Worm (Caenorhabditis elegans) whole organism, early embryonic: Measurements from ENCODE around the gene B0001.8.

ENCODE experiments used
- B0310.2 ChIP-seq: sonication (generic microtip); optimal IDR thresholded peaks from 2 replicates; lab custom pipeline; 2016; ENCODE audit warnings: mild to moderate bottlenecking, missing genetic modification characterization, missing compliant biosample characterization
- F13C5.2 ChIP-seq: sonication (generic microtip); optimal IDR thresholded peaks from 2 replicates; lab custom pipeline; 2017; ENCODE audit warnings: mild to moderate bottlenecking, missing genetic modification characterization, inconsistent platforms, missing compliant biosample characterization
- aly-1 ChIP-seq: sonication (generic microtip); optimal IDR thresholded peaks from 2 replicates; lab custom pipeline; 2016; ENCODE audit warnings: missing genetic modification characterization, missing compliant biosample characterization
- ama-1 ChIP-seq: fragments of 150-350 bp; optimal IDR thresholded peaks from 2 replicates; lab custom pipeline; 2014
- ceh-13 ChIP-seq: fragments of 200-800 bp; sonication (Bioruptor generic); optimal IDR thresholded peaks from 2 replicates; lab custom pipeline; 2018; ENCODE audit warnings: mild to moderate bottlenecking, missing genetic modification characterization, missing compliant biosample characterization
- ceh-36 ChIP-seq: sonication (generic microtip); optimal IDR thresholded peaks from 2 replicates; lab custom pipeline; 2016; ENCODE audit warnings: missing genetic modification characterization, inconsistent platforms, missing compliant biosample characterization
- ets-7 ChIP-seq: sonication (generic microtip); optimal IDR thresholded peaks from 2 replicates; lab custom pipeline; 2016; ENCODE audit warnings: missing genotype, missing genetic modification characterization, missing compliant biosample characterization
- flt-1 ChIP-seq: fragments of 200-800 bp; sonication (Bioruptor generic); IDR thresholded peaks from 2 replicates; pipeline ENCODE4 v1.3.6; 2022; ENCODE audit warnings: missing genetic modification characterization, missing compliant biosample characterization
- hmbx-1 ChIP-seq: sonication (generic microtip); optimal IDR thresholded peaks from 2 replicates; lab custom pipeline; 2016; ENCODE audit warnings: mild to moderate bottlenecking, missing genetic modification characterization, missing compliant biosample characterization
- hmg-4 ChIP-seq: fragments of 200-800 bp; sonication (Bioruptor generic); optimal IDR thresholded peaks from 2 replicates; lab custom pipeline; 2018; ENCODE audit warnings: mild to moderate bottlenecking, missing genetic modification characterization, missing compliant biosample characterization
- hnd-1 ChIP-seq: sonication (generic microtip); optimal IDR thresholded peaks from 2 replicates; lab custom pipeline; 2016; ENCODE audit warnings: missing genetic modification characterization, missing compliant biosample characterization
- pes-1 ChIP-seq: fragments of 200-800 bp; sonication (Bioruptor generic); IDR thresholded peaks from 2 replicates; pipeline ENCODE4 v1.3.6; 2022; ENCODE audit warnings: missing genetic modification reagents, missing genetic modification characterization, missing compliant biosample characterization
- scrt-1 ChIP-seq: fragments of 200-800 bp; sonication (Bioruptor generic); IDR thresholded peaks from 2 replicates; pipeline ENCODE4 v1.3.6; 2022; ENCODE audit warnings: missing genetic modification characterization, missing compliant biosample characterization
- sea-1 ChIP-seq: fragments of 200-800 bp; sonication (Bioruptor generic); conservative IDR thresholded peaks from 2 replicates; pipeline ENCODE4 v1.3.6; 2022; ENCODE audit warnings: missing genetic modification characterization, missing compliant biosample characterization
- tbx-11 ChIP-seq: fragments of 200-800 bp; sonication (Bioruptor generic); IDR thresholded peaks from 2 replicates; pipeline ENCODE4 v1.3.6; 2022; ENCODE audit warnings: missing genetic modification characterization, missing compliant biosample characterization
- tbx-37 ChIP-seq: fragments of 200-800 bp; sonication (Bioruptor generic); conservative IDR thresholded peaks from 2 replicates; pipeline ENCODE4 v1.3.6; 2022; ENCODE audit warnings: missing genetic modification reagents, missing genetic modification characterization, missing compliant biosample characterization
- tra-4 ChIP-seq: sonication (generic microtip); optimal IDR thresholded peaks from 2 replicates; lab custom pipeline; 2017; ENCODE audit warnings: missing genetic modification characterization, missing compliant biosample characterization

B0001.8 gene

ce11 chrIV:12093819-12094218 lies 47.0 kb downstream of the B0001.8 start, which contains the start of gene F11A10.5:
Gene F11A10.5, plus strand, starts transcription at chrIV:12094119.
- no peak for TF ChIP-seq B0310.2 (tag; lab: Kevin White, UChicago)

ce11 chrIV:12093384-12093783 lies 47.5 kb downstream of the B0001.8 start, which contains the start of gene cpsf-4:
Gene cpsf-4, minus strand, starts transcription at chrIV:12093445.
- TF ChIP-seq sea-1 (GFP tag; lab: Robert Waterston, UW) = no peak
- no peak for TF ChIP-seq hmbx-1
- no peak for TF ChIP-seq tbx-11 (GFP tag; lab: Robert Waterston, UW)
- TF ChIP-seq tra-4 (tag; lab: Kevin White, UChicago) = no peak
- no peak for TF ChIP-seq scrt-1 (GFP tag; lab: Robert Waterston, UW)
- no peak for TF ChIP-seq ceh-13 (GFP tag; lab: Kevin White, UChicago)
- TF ChIP-seq F13C5.2 (tag; lab: Kevin White, UChicago) = no peak
- TF ChIP-seq tbx-37 (GFP tag; lab: Robert Waterston, UW) = no peak
- no peak for TF ChIP-seq ets-7
- TF ChIP-seq pes-1 (GFP tag; lab: Robert Waterston, UW) = no peak

ce11 chrIV:12092113-12092512 lies 48.7 kb downstream of the B0001.8 start, which contains the start of gene mig-32:
Gene mig-32, minus strand, starts transcription at chrIV:12092213.
- TF ChIP-seq B0310.2 (tag; lab: Kevin White, UChicago) (no peak), hmg-4 (GFP tag; lab: Kevin White, UChicago) (no peak), ceh-13 (GFP tag; lab: Kevin White, UChicago) (no peak), ceh-36 (no peak), tra-4 (tag; lab: Kevin White, UChicago) (no peak), aly-1 (tag; lab: Kevin White, UChicago) (no peak), scrt-1 (GFP tag; lab: Robert Waterston, UW) (no peak), flt-1 (GFP tag; lab: Robert Waterston, UW) (no peak), sea-1 (GFP tag; lab: Robert Waterston, UW) (no peak), ets-7 (no peak), tbx-11 (GFP tag; lab: Robert Waterston, UW) (no peak), hmbx-1 (no peak), pes-1 (GFP tag; lab: Robert Waterston, UW) (no peak), hnd-1 (tag; lab: Kevin White, UChicago) (no peak), ama-1 (no peak), tbx-37 (GFP tag; lab: Robert Waterston, UW) (no peak), F13C5.2 (tag; lab: Kevin White, UChicago) (no peak)

- TF ChIP-seq scrt-1 (GFP tag; lab: Robert Waterston, UW) = no peak
- TF ChIP-seq tbx-11 (GFP tag; lab: Robert Waterston, UW) = no peak
- TF ChIP-seq ets-7 = no peak
- no peak for TF ChIP-seq flt-1 (GFP tag; lab: Robert Waterston, UW)
- TF ChIP-seq B0310.2 (tag; lab: Kevin White, UChicago) = no peak
- no peak for TF ChIP-seq hnd-1 (tag; lab: Kevin White, UChicago)
- TF ChIP-seq F13C5.2 (tag; lab: Kevin White, UChicago) = no peak
- TF ChIP-seq pes-1 (GFP tag; lab: Robert Waterston, UW) = no peak
- TF ChIP-seq ceh-36 = no peak
- no peak for TF ChIP-seq hmbx-1
- TF ChIP-seq sea-1 (GFP tag; lab: Robert Waterston, UW) = no peak
- TF ChIP-seq ceh-13 (GFP tag; lab: Kevin White, UChicago) = no peak
- TF ChIP-seq aly-1 (tag; lab: Kevin White, UChicago) = no peak
- no peak for TF ChIP-seq hmg-4 (GFP tag; lab: Kevin White, UChicago)
- no peak for TF ChIP-seq tbx-37 (GFP tag; lab: Robert Waterston, UW)
- no peak for TF ChIP-seq tra-4 (tag; lab: Kevin White, UChicago)
- no peak for TF ChIP-seq ama-1
Observed at ce11 chrIV:12089551-12089950, 51.3 kb downstream of the B0001.8 start, which contains the start of gene F11A10.6. Gene F11A10.6, minus strand, starts transcription at chrIV:12089651.

- TF ChIP-seq tra-4 (tag; lab: Kevin White, UChicago) (no peak), ama-1 (peak; percentile 39), ceh-13 (GFP tag; lab: Kevin White, UChicago) (no peak), tbx-37 (GFP tag; lab: Robert Waterston, UW) (no peak), ceh-36 (no peak), B0310.2 (tag; lab: Kevin White, UChicago) (no peak)
Observed at ce11 chrIV:12088898-12089297, 52.0 kb downstream of the B0001.8 start.
